Worm (Caenorhabditis elegans) whole organism, L2 larva: Measurements from ENCODE around the gene cyp-31A5.

Experiments
- C34F6.9 ChIP-seq: fragments of 150-350 bp; optimal IDR thresholded peaks from 2 replicates; lab custom pipeline; 2014; ENCODE audit warnings: missing biosample characterization, missing genetic modification characterization
- F13H6.1 ChIP-seq: sonication (generic microtip); optimal IDR thresholded peaks from 2 replicates; lab custom pipeline; 2016; ENCODE audit warnings: missing genetic modification characterization, missing compliant biosample characterization
- Y55F3AM.14 ChIP-seq: fragments of 200-800 bp; sonication (Bioruptor generic); optimal IDR thresholded peaks from 2 replicates; lab custom pipeline; 2018; ENCODE audit warnings: mild to moderate bottlenecking, missing genetic modification characterization, missing compliant biosample characterization
- ZK546.5 ChIP-seq: sonication (generic microtip); optimal IDR thresholded peaks from 2 replicates; lab custom pipeline; 2017; ENCODE audit warnings: missing biosample characterization, missing genetic modification characterization
- alr-1 ChIP-seq: fragments of 150-350 bp; optimal IDR thresholded peaks from 2 replicates; lab custom pipeline; 2014; ENCODE audit warnings: missing biosample characterization, missing genetic modification characterization
- aly-2 ChIP-seq: fragments of 150-350 bp; optimal IDR thresholded peaks from 2 replicates; lab custom pipeline; 2014; ENCODE audit warnings: missing biosample characterization, missing genetic modification characterization
- ama-1 ChIP-seq: fragments of 150-350 bp; optimal IDR thresholded peaks from 2 replicates; lab custom pipeline; 2018; ENCODE audit warnings: inconsistent platforms
- blmp-1 ChIP-seq: sonication (generic microtip); optimal IDR thresholded peaks from 2 replicates; lab custom pipeline; 2017; ENCODE audit warnings: missing genetic modification characterization, mild to moderate bottlenecking, missing compliant biosample characterization, antibody characterized with exemption, moderate library complexity; ENCODE audit not compliant: insufficient read depth
- ceh-16 ChIP-seq: fragments of 150-350 bp; optimal IDR thresholded peaks from 2 replicates; lab custom pipeline; 2014; ENCODE audit warnings: missing biosample characterization, missing genetic modification characterization
- ceh-82 ChIP-seq: fragments of 150-350 bp; optimal IDR thresholded peaks from 2 replicates; lab custom pipeline; 2014; ENCODE audit warnings: missing biosample characterization, missing genetic modification characterization
- crh-2 ChIP-seq: sonication (generic microtip); optimal IDR thresholded peaks from 2 replicates; lab custom pipeline; 2017; ENCODE audit warnings: missing biosample characterization, missing genetic modification characterization
- dmd-4 ChIP-seq: sonication (generic microtip); optimal IDR thresholded peaks from 2 replicates; lab custom pipeline; 2017; ENCODE audit warnings: missing biosample characterization, missing genetic modification characterization
- egl-27 ChIP-seq: sonication (generic microtip); optimal IDR thresholded peaks from 3 replicates; lab custom pipeline; 2017; ENCODE audit warnings: missing biosample characterization, missing genetic modification reagents, missing genetic modification characterization
- elt-1 ChIP-seq: fragments of 150-350 bp; optimal IDR thresholded peaks from 2 replicates; lab custom pipeline; 2014; ENCODE audit warnings: missing biosample characterization, missing genetic modification characterization
- fos-1 ChIP-seq: fragments of 150-350 bp; optimal IDR thresholded peaks from 2 replicates; lab custom pipeline; 2014; ENCODE audit warnings: missing biosample characterization, missing genetic modification characterization
- mbf-1 ChIP-seq: sonication (generic microtip); optimal IDR thresholded peaks from 2 replicates; lab custom pipeline; 2017; ENCODE audit warnings: missing biosample characterization, missing genetic modification characterization
- nhr-12 ChIP-seq: fragments of 150-350 bp; optimal IDR thresholded peaks from 2 replicates; lab custom pipeline; 2014; ENCODE audit warnings: missing biosample characterization, missing genetic modification characterization
- nhr-129 ChIP-seq: fragments of 150-350 bp; optimal IDR thresholded peaks from 2 replicates; lab custom pipeline; 2014; ENCODE audit warnings: missing biosample characterization, missing genetic modification characterization
- nhr-21 ChIP-seq: fragments of 150-350 bp; optimal IDR thresholded peaks from 2 replicates; lab custom pipeline; 2014; ENCODE audit warnings: missing biosample characterization, missing genetic modification characterization
- nhr-23 ChIP-seq: fragments of 150-350 bp; optimal IDR thresholded peaks from 2 replicates; lab custom pipeline; 2014; ENCODE audit warnings: missing biosample characterization, missing genetic modification reagents, missing genetic modification characterization
- nhr-25 ChIP-seq: fragments of 150-350 bp; sonication (generic microtip); optimal IDR thresholded peaks from 3 replicates; lab custom pipeline; 2014; ENCODE audit warnings: missing biosample characterization, missing genetic modification characterization
- nhr-6 ChIP-seq: fragments of 150-350 bp; optimal IDR thresholded peaks from 2 replicates; lab custom pipeline; 2014; ENCODE audit warnings: missing biosample characterization, missing genetic modification characterization
- nhr-77 ChIP-seq: fragments of 150-350 bp; optimal IDR thresholded peaks from 2 replicates; lab custom pipeline; 2014; ENCODE audit warnings: missing biosample characterization, missing genetic modification characterization
- peb-1 ChIP-seq: fragments of 150-350 bp; optimal IDR thresholded peaks from 2 replicates; lab custom pipeline; 2014; ENCODE audit warnings: missing biosample characterization, missing genetic modification characterization
- sem-4 ChIP-seq: fragments of 150-350 bp; optimal IDR thresholded peaks from 2 replicates; lab custom pipeline; 2014; ENCODE audit warnings: missing biosample characterization, missing genetic modification reagents, missing genetic modification characterization
- skn-1 ChIP-seq: sonication (generic microtip); optimal IDR thresholded peaks from 2 replicates; lab custom pipeline; 2017; ENCODE audit warnings: missing biosample characterization, missing genetic modification characterization
- sma-3 ChIP-seq: sonication (generic microtip); optimal IDR thresholded peaks from 2 replicates; lab custom pipeline; 2016; ENCODE audit warnings: missing genetic modification reagents, missing genetic modification characterization, missing compliant biosample characterization
- sma-9 ChIP-seq, 2 experiments: fragments of 150-350 bp in 1 of 2; sonication (generic microtip) in 1 of 2; optimal IDR thresholded peaks; 2 replicates each; lab custom pipeline; 2014 to 2016; ENCODE audit warnings: missing genetic modification characterization in 2 of 2, mild to moderate bottlenecking in 1 of 2, missing biosample characterization in 1 of 2, missing compliant biosample characterization in 1 of 2, missing genetic modification reagents in 1 of 2, moderate library complexity in 1 of 2
- snpc-4 ChIP-seq: fragments of 150-350 bp; optimal IDR thresholded peaks from 2 replicates; lab custom pipeline; 2014; ENCODE audit warnings: missing biosample characterization, missing genetic modification characterization
- unc-39 ChIP-seq: fragments of 150-350 bp; optimal IDR thresholded peaks from 2 replicates; lab custom pipeline; 2014; ENCODE audit warnings: missing biosample characterization, missing genetic modification characterization
- unc-62 ChIP-seq: fragments of 150-350 bp; optimal IDR thresholded peaks from 2 replicates; lab custom pipeline; 2014; ENCODE audit warnings: missing biosample characterization, missing genetic modification reagents, missing genetic modification characterization
- zag-1 ChIP-seq: fragments of 150-350 bp; optimal IDR thresholded peaks from 2 replicates; lab custom pipeline; 2014; ENCODE audit warnings: missing biosample characterization, missing genetic modification characterization
- ztf-11 ChIP-seq: sonication (generic microtip); optimal IDR thresholded peaks from 2 replicates; lab custom pipeline; 2017; ENCODE audit warnings: missing biosample characterization, missing genetic modification characterization

Gene cyp-31A5

ce11 chrIV:13400456-13401364 lies at the start of gene cyp-31A5, which contains the start of gene memi-2:
Gene cyp-31A5, plus strand, starts transcription at chrIV:13401289.
Gene memi-2, minus strand, starts transcription at chrIV:13400506.
- TF ChIP-seq dmd-4 (tag; lab: Kevin White, UChicago) (no peak), crh-2 (tag; lab: Kevin White, UChicago) (no peak), peb-1 (tag; lab: Kevin White, UChicago) (no peak), egl-27 (tag; lab: Kevin White, UChicago) (no peak), unc-39 (no peak), alr-1 (tag; lab: Kevin White, UChicago) (no peak), sem-4 (tag; lab: Kevin White, UChicago) (no peak), nhr-6 (tag; lab: Kevin White, UChicago) (no peak), aly-2 (no peak), sma-9 (GFP tag; optimal IDR thresholded peaks at IDR 0.05; lab: Kevin White, UChicago) (no peak), sma-9 (tag; optimal IDR thresholded peaks at IDR 0.05; lab: Kevin White, UChicago) (no peak), zag-1 (tag; lab: Kevin White, UChicago) (no peak), ceh-82 (tag; lab: Kevin White, UChicago) (no peak), fos-1 (tag; lab: Kevin White, UChicago) (no peak), ceh-16 (tag; lab: Kevin White, UChicago) (no peak), nhr-23 (tag; lab: Kevin White, UChicago) (no peak), C34F6.9 (tag; lab: Kevin White, UChicago) (no peak)

DNA sequence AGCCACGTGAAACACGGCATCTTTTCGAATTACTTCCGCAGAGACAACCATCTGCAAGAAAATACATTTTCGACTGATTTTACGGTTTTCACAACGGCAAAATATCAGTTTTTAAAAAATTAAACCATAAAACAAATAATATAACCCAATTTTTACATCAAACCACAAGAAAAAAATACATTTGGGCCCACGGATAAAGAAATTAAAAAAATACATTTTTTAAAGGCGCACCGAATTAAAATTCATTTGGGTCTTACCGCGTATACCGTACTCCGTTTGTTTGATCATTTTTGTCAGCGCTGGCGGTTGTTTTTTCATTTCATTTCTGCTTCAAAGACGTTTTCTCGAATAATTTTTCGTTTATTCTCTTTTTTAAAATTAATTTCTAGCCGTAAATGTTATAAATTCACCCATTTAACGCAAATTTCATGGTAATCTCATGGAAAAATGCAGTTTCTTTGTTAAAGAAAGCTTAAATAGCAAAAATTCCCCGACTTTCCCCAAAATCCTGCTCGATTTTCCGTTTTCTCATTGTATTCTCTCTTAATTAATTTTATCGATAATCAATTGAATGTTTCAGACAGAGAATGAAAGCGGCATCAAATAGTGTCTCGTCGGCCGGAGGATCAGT lies 47.8 kb upstream of the cyp-31A5 start, which contains the start of the genes rec-8 and mex-5:
Gene rec-8, minus strand, starts transcription at position 51 of the 631 bp plus-strand sequence.
Gene mex-5, plus strand, starts transcription at position 581 of the 631 bp plus-strand sequence.
- TF ChIP-seq F13H6.1 (tag; lab: Kevin White, UChicago) (no peak), snpc-4 (tag; lab: Kevin White, UChicago) (no peak), ama-1 (lab: Kevin White, UChicago) (no peak), elt-1 (tag; lab: Kevin White, UChicago) (no peak), ztf-11 (tag; lab: Kevin White, UChicago) (no peak), nhr-12 (tag; lab: Kevin White, UChicago) (no peak), ceh-82 (tag; lab: Kevin White, UChicago) (no peak), alr-1 (tag; lab: Kevin White, UChicago) (no peak), nhr-23 (tag; lab: Kevin White, UChicago) (no peak), sma-3 (no peak), mbf-1 (no peak), aly-2 (no peak), ZK546.5 (tag; lab: Kevin White, UChicago) (no peak), egl-27 (tag; lab: Kevin White, UChicago) (no peak), skn-1 (no peak), blmp-1 (no peak), crh-2 (tag; lab: Kevin White, UChicago) (no peak)

DNA sequence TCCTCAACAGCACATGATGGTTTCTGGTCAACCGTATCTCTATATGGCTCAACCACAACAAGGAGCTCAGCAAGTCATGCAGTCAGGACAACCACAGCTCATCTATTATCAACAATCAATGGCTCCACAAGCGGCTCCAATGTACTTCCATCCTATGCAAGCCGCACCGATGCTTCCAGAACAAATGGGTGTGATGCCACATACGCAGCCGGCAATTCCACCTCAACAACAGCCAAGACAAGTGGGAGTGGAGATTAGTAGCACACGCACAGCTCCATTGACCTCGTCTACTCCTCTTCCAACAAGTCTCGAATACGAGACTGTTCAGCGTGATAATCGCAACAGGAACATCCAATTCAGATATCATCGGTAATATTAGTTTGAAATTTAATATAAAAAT lies 47.0 kb upstream of the cyp-31A5 start:
- TF ChIP-seq unc-62 (GFP tag; lab: Kevin White, UChicago), result no peak
- TF ChIP-seq zag-1 (tag; lab: Kevin White, UChicago), result no peak
- TF ChIP-seq nhr-21, result no peak
- TF ChIP-seq nhr-25 (tag; lab: Kevin White, UChicago), result no peak
- no peak for TF ChIP-seq Y55F3AM.14
- no peak for TF ChIP-seq mbf-1
- TF ChIP-seq nhr-129 (tag; lab: Kevin White, UChicago), result no peak
- no peak for TF ChIP-seq nhr-77 (tag; lab: Kevin White, UChicago)

DNA sequence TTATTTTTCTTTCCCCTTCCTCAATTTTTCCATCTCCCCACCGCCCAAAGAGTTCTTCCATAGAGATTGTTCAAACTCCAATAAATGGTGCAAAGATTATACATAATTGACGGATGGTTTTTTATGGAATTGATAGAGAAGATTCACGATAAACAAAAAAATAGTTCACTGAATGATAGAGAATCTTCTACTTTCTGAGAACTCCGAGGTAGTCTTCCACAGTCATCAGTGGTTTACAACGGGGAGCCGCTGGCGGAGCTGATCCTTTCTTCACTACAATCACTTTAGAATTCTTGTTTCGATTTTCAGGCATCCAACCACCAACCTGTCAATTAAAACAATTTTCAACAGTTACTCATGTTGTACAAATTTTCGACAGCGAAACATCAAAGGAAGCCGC lies 45.1 kb upstream of the cyp-31A5 start:
- no peak for TF ChIP-seq peb-1 (tag; lab: Kevin White, UChicago)
